Fruit fly (Drosophila melanogaster): ENCODE measurements around the gene CG31674.

Gene CG31674

dm6 chr2L:20823196-20824105 is 7.6 kb upstream of the CG31674 start (continued):
- TF ChIP-seq sc (optimal IDR thresholded peaks at IDR 0.05) (no peak), sc (GFP tag; optimal IDR thresholded peaks at IDR 0.05) (no peak), Bteb2 (GFP tag; optimal IDR thresholded peaks at IDR 0.05) (peak; percentile 6), Pdp1 (GFP tag; optimal IDR thresholded peaks at IDR 0.05) (peak in 1 of 2 experiments; percentile 51), CTCF (GFP tag; optimal IDR thresholded peaks at IDR 0.05) (no peak), zfh1 (GFP tag; IDR thresholded peaks at IDR 0.05) (peak; percentile 29; the same call in 1 of the 3 replicates), CG33213 (GFP tag; optimal IDR thresholded peaks at IDR 0.05) (peak; percentile 11), Gug (GFP tag; IDR thresholded peaks at IDR 0.05) (no peak; the same call in 3 of the 4 replicates), CG10959 (GFP tag; IDR thresholded peaks at IDR 0.05) (no peak), her (GFP tag; optimal IDR thresholded peaks at IDR 0.05) (peak; percentile 37), CG17385 (GFP tag; optimal IDR thresholded peaks at IDR 0.05) (no peak), CG12769 (tag; optimal IDR thresholded peaks at IDR 0.05) (peak; percentile 94), CG14710 (tag; optimal IDR thresholded peaks at IDR 0.05) (peak; percentile 9), Hmr (GFP tag; optimal IDR thresholded peaks at IDR 0.05) (peak; percentile 20), nerfin-1 (tag; optimal IDR thresholded peaks at IDR 0.05) (no peak), CG6175 (GFP tag; IDR thresholded peaks at IDR 0.05) (peak; percentile 70; the same call in 1 of the 3 replicates), CG10979 (tag; optimal IDR thresholded peaks at IDR 0.05) (peak; percentile 0), CG4820 (GFP tag; optimal IDR thresholded peaks at IDR 0.05) (no peak), gro (GFP tag; optimal IDR thresholded peaks at IDR 0.05) (no peak), CG7928 (GFP tag; optimal IDR thresholded peaks at IDR 0.05) (no peak), CG6765 (GFP tag; optimal IDR thresholded peaks at IDR 0.05) (peak; percentile 19)

- TF ChIP-seq CG15073 (GFP tag; optimal IDR thresholded peaks at IDR 0.05) (no peak), sug (tag; optimal IDR thresholded peaks at IDR 0.05) (peak; percentile 7), gsb (GFP tag; IDR thresholded peaks at IDR 0.05) (no peak), Trl (optimal IDR thresholded peaks at IDR 0.05) (peak; percentile 23 to 61), Trl (GFP tag; optimal IDR thresholded peaks at IDR 0.05) (no peak), sima (GFP tag; optimal IDR thresholded peaks at IDR 0.05) (no peak), Dbx (GFP tag; IDR thresholded peaks at IDR 0.05) (no peak), dmrt11E (tag; optimal IDR thresholded peaks at IDR 0.05) (no peak), gem (tag; optimal IDR thresholded peaks at IDR 0.05) (peak; percentile 4), Med (GFP tag) (peak; percentile 60), CG8290 (GFP tag; optimal IDR thresholded peaks at IDR 0.05) (no peak), CG8290 (tag; optimal IDR thresholded peaks at IDR 0.05) (peak in 1 of 2 experiments; percentile 15), chinmo (GFP tag; IDR thresholded peaks at IDR 0.05; ENCODE audit: partially characterized antibody) (0 out of 4 replicates have a peak, but pooled peaks have one; percentile 6), Vsx1 (GFP tag; optimal IDR thresholded peaks at IDR 0.05) (no peak), grau (tag; optimal IDR thresholded peaks at IDR 0.05) (peak; percentile 7), CG6765 (GFP tag; optimal IDR thresholded peaks at IDR 0.05) (peak; percentile 28), eve (GFP tag; optimal IDR thresholded peaks at IDR 0.05) (peak in 1 of 2 experiments; percentile 53), Hr78 (GFP tag; optimal IDR thresholded peaks at IDR 0.05) (no peak), sd (tag; optimal IDR thresholded peaks at IDR 0.05) (peak; percentile 44), CG13894 (tag; optimal IDR thresholded peaks at IDR 0.05) (peak; percentile 23), exex (tag; optimal IDR thresholded peaks at IDR 0.05) (peak; percentile 23), odd (GFP tag; optimal IDR thresholded peaks at IDR 0.05) (no peak), oc (tag; optimal IDR thresholded peaks at IDR 0.05) (no peak), rib (GFP tag; IDR thresholded peaks at IDR 0.05) (0 out of 2 replicates have a peak, but pooled peaks have one; percentile 24), CG3163 (GFP tag; optimal IDR thresholded peaks at IDR 0.05) (peak; percentile 78), CG17568 (GFP tag; optimal IDR thresholded peaks at IDR 0.05) (peak; percentile 7)
These were observed 6.8 kb upstream of the CG31674 start for dm6 chr2L:20824136-20824789.

All from whole organism, embryonic.